Worm (Caenorhabditis elegans) whole organism, L1 larva: ENCODE data around the gene Y48C3A.5.

Source experiments
- C04F5.9 ChIP-seq: sonication (generic microtip); optimal IDR thresholded peaks from 2 replicates; lab custom pipeline; 2016; ENCODE audit warnings: missing genetic modification characterization, missing compliant biosample characterization
- C34B4.2 ChIP-seq: sonication (generic microtip); optimal IDR thresholded peaks from 2 replicates; lab custom pipeline; 2017; ENCODE audit warnings: mild to moderate bottlenecking, missing genetic modification characterization, missing compliant biosample characterization
- F16B12.6 ChIP-seq: fragments of 150-350 bp; optimal IDR thresholded peaks from 2 replicates; lab custom pipeline; 2014; ENCODE audit warnings: missing biosample characterization, missing genetic modification characterization
- aha-1 ChIP-seq: fragments of 150-350 bp; optimal IDR thresholded peaks from 2 replicates; lab custom pipeline; 2014; ENCODE audit warnings: missing biosample characterization, missing genetic modification characterization
- aly-2 ChIP-seq: fragments of 150-350 bp; optimal IDR thresholded peaks from 2 replicates; lab custom pipeline; 2014; ENCODE audit warnings: missing biosample characterization, missing genetic modification characterization
- ama-1 ChIP-seq: fragments of 150-350 bp; optimal IDR thresholded peaks from 2 replicates; lab custom pipeline; 2014
- ceh-63 ChIP-seq: fragments of 200-800 bp; sonication (Bioruptor generic); optimal IDR thresholded peaks from 2 replicates; lab custom pipeline; 2018; ENCODE audit warnings: mild to moderate bottlenecking, missing genetic modification characterization, missing compliant biosample characterization
- ceh-82 ChIP-seq, 3 experiments: fragments of 150-350 bp in 1 of 3; sonication (generic microtip) in 2 of 3; optimal IDR thresholded peaks; 2 replicates each; lab custom pipeline; 2014 to 2017; ENCODE audit warnings: missing biosample characterization in 3 of 3, missing genetic modification characterization in 3 of 3
- dpl-1 ChIP-seq, 3 experiments: fragments of 150-350 bp in 2 of 3; sonication (generic microtip) in 1 of 3; optimal IDR thresholded peaks; 2 replicates each; lab custom pipeline; 2014 to 2017; ENCODE audit warnings: missing biosample characterization in 3 of 3, missing genetic modification characterization in 3 of 3, missing genetic modification reagents in 3 of 3
- dsc-1 ChIP-seq: sonication (generic microtip); optimal IDR thresholded peaks from 2 replicates; lab custom pipeline; 2016; ENCODE audit warnings: mild to moderate bottlenecking, missing genetic modification characterization, missing compliant biosample characterization
- efl-3 ChIP-seq: fragments of 200-800 bp; sonication (Bioruptor generic); optimal IDR thresholded peaks from 2 replicates; lab custom pipeline; 2018; ENCODE audit warnings: mild to moderate bottlenecking, missing genetic modification characterization, missing compliant biosample characterization
- egl-13 ChIP-seq: sonication (generic microtip); optimal IDR thresholded peaks from 2 replicates; lab custom pipeline; 2016; ENCODE audit warnings: missing genotype, missing genetic modification reagents, missing genetic modification characterization, missing compliant biosample characterization
- elt-2 ChIP-seq: sonication (generic microtip); optimal IDR thresholded peaks from 2 replicates; lab custom pipeline; 2016; ENCODE audit warnings: missing genetic modification characterization, mild to moderate bottlenecking, inconsistent platforms, missing compliant biosample characterization, missing genetic modification reagents
- fkh-4 ChIP-seq: sonication (generic microtip); optimal IDR thresholded peaks from 2 replicates; lab custom pipeline; 2016; ENCODE audit warnings: missing compliant biosample characterization, missing genetic modification characterization, borderline replicate concordance
- fkh-8 ChIP-seq: sonication (generic microtip); optimal IDR thresholded peaks from 2 replicates; lab custom pipeline; 2016; ENCODE audit warnings: mild to moderate bottlenecking, missing genetic modification characterization, missing compliant biosample characterization
- grh-1 ChIP-seq: fragments of 200-800 bp; sonication (Bioruptor generic); IDR thresholded peaks from 2 replicates; pipeline ENCODE4 v1.3.6; 2022; ENCODE audit warnings: missing genetic modification reagents, missing genetic modification characterization, missing compliant biosample characterization
- hlh-17 ChIP-seq: fragments of 200-800 bp; sonication (Bioruptor generic); optimal IDR thresholded peaks from 2 replicates; lab custom pipeline; 2018; ENCODE audit warnings: missing genetic modification characterization, mild to moderate bottlenecking, missing compliant biosample characterization, moderate library complexity, borderline replicate concordance
- hlh-4 ChIP-seq: sonication (generic microtip); optimal IDR thresholded peaks from 2 replicates; lab custom pipeline; 2016; ENCODE audit warnings: mild to moderate bottlenecking, missing genetic modification characterization, missing compliant biosample characterization
- hpl-2 ChIP-seq: fragments of 150-350 bp; optimal IDR thresholded peaks from 2 replicates; lab custom pipeline; 2014; ENCODE audit warnings: missing biosample characterization, missing genetic modification reagents, missing genetic modification characterization
- irx-1 ChIP-seq: sonication (generic microtip); optimal IDR thresholded peaks from 2 replicates; lab custom pipeline; 2016; ENCODE audit warnings: missing genetic modification characterization, missing compliant biosample characterization
- jun-1 ChIP-seq: fragments of 150-350 bp; optimal IDR thresholded peaks from 2 replicates; lab custom pipeline; 2014; ENCODE audit warnings: missing biosample characterization, missing genetic modification reagents, missing genetic modification characterization
- lin-13 ChIP-seq: fragments of 150-350 bp; optimal IDR thresholded peaks from 2 replicates; lab custom pipeline; 2014; ENCODE audit warnings: missing biosample characterization, missing genetic modification reagents, missing genetic modification characterization
- lin-15B ChIP-seq: fragments of 150-350 bp; sonication (generic microtip); optimal IDR thresholded peaks from 3 replicates; lab custom pipeline; 2014; ENCODE audit warnings: missing biosample characterization, missing genetic modification characterization
- lin-35 ChIP-seq, 2 experiments: fragments of 150-350 bp; optimal IDR thresholded peaks; 2 replicates each; lab custom pipeline; 2014; ENCODE audit warnings: missing biosample characterization in 2 of 2, missing genetic modification characterization in 2 of 2, missing genetic modification reagents in 2 of 2
- lir-3 ChIP-seq: sonication (generic microtip); optimal IDR thresholded peaks from 2 replicates; lab custom pipeline; 2016; ENCODE audit warnings: mild to moderate bottlenecking, missing genetic modification characterization, moderate library complexity, missing compliant biosample characterization; ENCODE audit not compliant: poor library complexity
- lsy-2 ChIP-seq, 2 experiments: fragments of 150-350 bp; optimal IDR thresholded peaks; 2 replicates each; lab custom pipeline; 2014; ENCODE audit warnings: missing biosample characterization in 2 of 2, missing genetic modification characterization in 2 of 2
- mab-9 ChIP-seq: fragments of 200-800 bp; sonication (Bioruptor generic); IDR thresholded peaks from 2 replicates; pipeline ENCODE4 v1.3.6; 2022; ENCODE audit warnings: missing genetic modification reagents, missing genetic modification characterization, missing compliant biosample characterization
- mdl-1 ChIP-seq, 2 experiments: fragments of 150-350 bp; optimal IDR thresholded peaks; 2 replicates each; lab custom pipeline; 2014 to 2017; ENCODE audit warnings: missing biosample characterization in 2 of 2, missing genetic modification characterization in 2 of 2, inconsistent platforms in 1 of 2
- nhr-11 ChIP-seq: fragments of 150-350 bp; optimal IDR thresholded peaks from 2 replicates; lab custom pipeline; 2014; ENCODE audit warnings: missing biosample characterization, missing genetic modification characterization
- nhr-12 ChIP-seq: sonication (generic microtip); optimal IDR thresholded peaks from 2 replicates; lab custom pipeline; 2017; ENCODE audit warnings: missing biosample characterization, missing genetic modification characterization
- nhr-20 ChIP-seq: sonication (generic microtip); optimal IDR thresholded peaks from 2 replicates; lab custom pipeline; 2016; ENCODE audit warnings: mild to moderate bottlenecking, missing genetic modification characterization, missing compliant biosample characterization
- nhr-237 ChIP-seq: fragments of 150-350 bp; optimal IDR thresholded peaks from 2 replicates; lab custom pipeline; 2014; ENCODE audit warnings: missing biosample characterization, missing genetic modification characterization
- nhr-28 ChIP-seq: fragments of 150-350 bp; optimal IDR thresholded peaks from 2 replicates; lab custom pipeline; 2014; ENCODE audit warnings: missing biosample characterization, missing genetic modification characterization
- nhr-47 ChIP-seq: sonication (generic microtip); optimal IDR thresholded peaks from 2 replicates; lab custom pipeline; 2016; ENCODE audit warnings: mild to moderate bottlenecking, missing genetic modification characterization, moderate library complexity, missing compliant biosample characterization
- nhr-71 ChIP-seq: sonication (generic microtip); optimal IDR thresholded peaks from 2 replicates; lab custom pipeline; 2016; ENCODE audit warnings: mild to moderate bottlenecking, missing genetic modification characterization, moderate library complexity, missing compliant biosample characterization
- nhr-85 ChIP-seq: sonication (generic microtip); peaks from one replicate; lab custom pipeline; 2016; ENCODE audit warnings: missing genetic modification characterization, inconsistent platforms, missing compliant biosample characterization
- nhr-90 ChIP-seq: sonication (generic microtip); optimal IDR thresholded peaks from 2 replicates; lab custom pipeline; 2016; ENCODE audit warnings: mild to moderate bottlenecking, missing genetic modification characterization, missing compliant biosample characterization; ENCODE audit not compliant: poor library complexity
- pag-3 ChIP-seq: sonication (generic microtip); optimal IDR thresholded peaks from 2 replicates; lab custom pipeline; 2017; ENCODE audit warnings: missing genetic modification characterization, mild to moderate bottlenecking, missing compliant biosample characterization, antibody characterized with exemption, borderline replicate concordance; ENCODE audit not compliant: insufficient read depth
- pqm-1 ChIP-seq: sonication (generic microtip); optimal IDR thresholded peaks from 3 replicates; lab custom pipeline; 2017; ENCODE audit warnings: missing biosample characterization, missing genetic modification characterization
- skn-1 ChIP-seq: fragments of 150-350 bp; optimal IDR thresholded peaks from 2 replicates; lab custom pipeline; 2014; ENCODE audit warnings: missing biosample characterization, missing genetic modification characterization
- snpc-4 ChIP-seq: fragments of 150-350 bp; optimal IDR thresholded peaks from 2 replicates; lab custom pipeline; 2014; ENCODE audit warnings: missing biosample characterization, missing genetic modification characterization
- snu-23 ChIP-seq: sonication (generic microtip); optimal IDR thresholded peaks from 2 replicates; lab custom pipeline; 2016; ENCODE audit warnings: missing genetic modification characterization, missing compliant biosample characterization
- sox-4 ChIP-seq: sonication (generic microtip); optimal IDR thresholded peaks from 2 replicates; lab custom pipeline; 2016; ENCODE audit warnings: missing genetic modification characterization, missing compliant biosample characterization
- tlp-1 ChIP-seq: fragments of 150-350 bp; optimal IDR thresholded peaks from 2 replicates; lab custom pipeline; 2014; ENCODE audit warnings: missing biosample characterization, missing genetic modification characterization
- unc-130 ChIP-seq: fragments of 150-350 bp; optimal IDR thresholded peaks from 2 replicates; lab custom pipeline; 2017; ENCODE audit warnings: missing biosample characterization, missing genetic modification characterization, inconsistent platforms
- unc-30 ChIP-seq: sonication (generic microtip); optimal IDR thresholded peaks from 2 replicates; lab custom pipeline; 2017; ENCODE audit warnings: missing biosample characterization, missing genetic modification characterization
- unc-62 ChIP-seq: fragments of 150-350 bp; optimal IDR thresholded peaks from 2 replicates; lab custom pipeline; 2014; ENCODE audit warnings: missing biosample characterization, missing genetic modification reagents, missing genetic modification characterization
- unc-86 ChIP-seq: sonication (generic microtip); optimal IDR thresholded peaks from 2 replicates; lab custom pipeline; 2016; ENCODE audit warnings: missing genetic modification characterization, missing compliant biosample characterization
- unc-98 ChIP-seq: fragments of 200-800 bp; sonication (Bioruptor generic); IDR thresholded peaks from 2 replicates; pipeline ENCODE4 v1.3.6; 2022; ENCODE audit warnings: missing genetic modification characterization, missing compliant biosample characterization
- vab-15 ChIP-seq: sonication (generic microtip); optimal IDR thresholded peaks from 2 replicates; lab custom pipeline; 2017; ENCODE audit warnings: missing genotype, mild to moderate bottlenecking, missing genetic modification characterization, missing compliant biosample characterization
- xbp-1 ChIP-seq: sonication (generic microtip); optimal IDR thresholded peaks from 2 replicates; lab custom pipeline; 2016; ENCODE audit warnings: missing genetic modification characterization, missing compliant biosample characterization
- ztf-4 ChIP-seq: fragments of 150-350 bp; optimal IDR thresholded peaks from 2 replicates; lab custom pipeline; 2014; ENCODE audit warnings: missing biosample characterization, missing genetic modification characterization

Gene Y48C3A.5

DNA sequence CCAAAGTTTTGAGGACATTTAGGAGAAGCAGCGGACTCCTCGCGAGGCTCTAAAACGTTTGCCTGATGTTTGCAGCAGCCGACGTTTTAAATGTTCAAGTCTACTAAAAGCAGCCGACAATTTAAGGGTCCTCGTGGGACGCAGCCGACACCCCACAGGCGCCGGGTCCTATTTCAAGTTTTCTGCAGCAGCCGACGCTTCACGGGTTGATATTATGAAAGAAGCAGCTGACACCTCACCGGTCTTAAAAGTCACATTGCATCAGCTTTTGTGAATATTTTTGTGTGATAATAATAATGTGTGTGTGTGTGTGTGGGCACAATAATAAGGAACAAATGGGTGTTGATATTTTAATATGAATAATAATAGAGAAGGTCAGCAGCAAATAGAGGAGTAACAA, 27.1 kb downstream of the Y48C3A.5 start:
- TF ChIP-seq snpc-4 (tag; lab: Kevin White, UChicago) (peak; percentile 36), dpl-1 (GFP tag; optimal IDR thresholded peaks at IDR 0.05; lab: Kevin White, UChicago) (no peak)

DNA sequence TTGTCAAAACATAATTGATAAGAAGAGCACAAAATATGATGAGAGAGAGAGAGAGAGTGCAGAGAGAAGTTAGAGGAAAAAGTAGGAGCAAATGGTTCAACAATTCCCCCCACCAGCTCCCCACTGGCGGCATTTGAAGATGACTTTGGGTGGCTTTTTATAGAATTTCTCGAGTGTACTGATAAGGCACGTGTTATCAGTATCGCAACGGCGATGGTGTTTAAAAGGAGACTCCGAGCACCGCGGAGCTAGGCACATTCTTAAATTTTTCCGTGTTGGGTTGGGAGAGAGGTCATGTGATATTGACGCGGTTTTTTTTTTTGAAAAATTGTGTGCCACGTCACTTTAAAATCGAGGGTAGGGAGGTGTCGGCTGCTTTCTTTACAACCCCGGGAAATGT, 27.7 kb downstream of the Y48C3A.5 start:
- TF ChIP-seq unc-30 (tag; lab: Kevin White, UChicago) (no peak), snu-23 (no peak), nhr-12 (no peak), mdl-1 (tag; optimal IDR thresholded peaks at IDR 0.05; lab: Kevin White, UChicago) (peak in 1 of 2 experiments; percentile 46), mab-9 (GFP tag; lab: Robert Waterston, UW) (no peak), unc-86 (tag; lab: Kevin White, UChicago) (no peak), tlp-1 (tag; lab: Kevin White, UChicago) (peak; percentile 18), lin-13 (GFP tag; lab: Kevin White, UChicago) (no peak), nhr-90 (tag; lab: Kevin White, UChicago) (peak; percentile 62), unc-130 (no peak), C34B4.2 (tag; lab: Kevin White, UChicago) (no peak), nhr-28 (tag; lab: Kevin White, UChicago) (no peak), aly-2 (tag; lab: Kevin White, UChicago) (no peak), hlh-4 (tag; lab: Kevin White, UChicago) (no peak), ceh-82 (tag; optimal IDR thresholded peaks at IDR 0.05; lab: Kevin White, UChicago) (no peak), F16B12.6 (tag; lab: Kevin White, UChicago) (no peak), grh-1 (GFP tag; lab: Robert Waterston, UW) (no peak), nhr-20 (tag; lab: Kevin White, UChicago) (peak; percentile 14), xbp-1 (tag; lab: Kevin White, UChicago) (no peak), jun-1 (tag; lab: Kevin White, UChicago) (no peak), aha-1 (tag; lab: Kevin White, UChicago) (no peak), unc-62 (GFP tag; lab: Kevin White, UChicago) (no peak), dpl-1 (GFP tag; optimal IDR thresholded peaks at IDR 0.05; lab: Kevin White, UChicago) (no peak), skn-1 (tag; lab: Kevin White, UChicago) (no peak), hlh-17 (GFP tag; lab: Kevin White, UChicago) (no peak), hpl-2 (GFP tag; lab: Kevin White, UChicago) (no peak), lsy-2 (tag; optimal IDR thresholded peaks at IDR 0.05; lab: Kevin White, UChicago) (peak in 1 of 2 experiments; percentile 21), sox-4 (tag; lab: Kevin White, UChicago) (no peak), nhr-237 (tag; lab: Kevin White, UChicago) (no peak), efl-3 (GFP tag; lab: Kevin White, UChicago) (no peak), lir-3 (tag; lab: Kevin White, UChicago) (no peak), ama-1 (no peak), pag-3 (tag; lab: Kevin White, UChicago) (no peak), nhr-85 (tag; lab: Kevin White, UChicago) (no peak), lin-15B (no peak), snpc-4 (tag; lab: Kevin White, UChicago) (peak; percentile 33), fkh-8 (no peak), irx-1 (tag; lab: Kevin White, UChicago) (no peak), pqm-1 (tag; lab: Kevin White, UChicago) (peak; percentile 23), nhr-11 (no peak), lin-35 (GFP tag; optimal IDR thresholded peaks at IDR 0.05; lab: Kevin White, UChicago) (peak in 1 of 2 experiments; percentile 52), elt-2 (tag; lab: Kevin White, UChicago) (peak; percentile 99), C04F5.9 (tag; lab: Kevin White, UChicago) (no peak), nhr-47 (tag; lab: Kevin White, UChicago) (no peak), unc-98 (GFP tag; lab: Robert Waterston, UW) (no peak), nhr-71 (tag; lab: Kevin White, UChicago) (peak; percentile 33), fkh-4 (tag; lab: Kevin White, UChicago) (no peak), ztf-4 (tag; lab: Kevin White, UChicago) (no peak), vab-15 (no peak), egl-13 (tag; lab: Kevin White, UChicago) (no peak), dsc-1 (tag; lab: Kevin White, UChicago) (no peak), ceh-63 (no peak)
